Worm (Caenorhabditis elegans) whole organism, late embryonic: ENCODE results near the gene nhr-176.

ENCODE experiments used
- K09A11.1 ChIP-seq: sonication (generic microtip); optimal IDR thresholded peaks from 2 replicates; lab custom pipeline; 2017; ENCODE audit warnings: antibody characterized with exemption, mild to moderate bottlenecking, missing genetic modification characterization, missing compliant biosample characterization; ENCODE audit not compliant: insufficient read depth
- ama-1 ChIP-seq: fragments of 150-350 bp; optimal IDR thresholded peaks from 2 replicates; lab custom pipeline; 2014
- elt-2 ChIP-seq: sonication (generic microtip); optimal IDR thresholded peaks from 2 replicates; lab custom pipeline; 2016; ENCODE audit warnings: missing genetic modification reagents, missing genetic modification characterization, missing compliant biosample characterization
- fax-1 ChIP-seq: sonication (generic microtip); optimal IDR thresholded peaks from 2 replicates; lab custom pipeline; 2016; ENCODE audit warnings: missing genotype, missing genetic modification characterization, missing compliant biosample characterization
- hlh-30 ChIP-seq: sonication (generic microtip); optimal IDR thresholded peaks from 2 replicates; lab custom pipeline; 2017; ENCODE audit warnings: antibody characterized with exemption, missing genetic modification characterization, missing compliant biosample characterization; ENCODE audit not compliant: insufficient read depth
- nhr-11 ChIP-seq: fragments of 150-350 bp; optimal IDR thresholded peaks from 2 replicates; lab custom pipeline; 2014; ENCODE audit warnings: missing biosample characterization, missing genetic modification characterization
- npax-4 ChIP-seq: sonication (generic microtip); optimal IDR thresholded peaks from 2 replicates; lab custom pipeline; 2016; ENCODE audit warnings: missing genetic modification characterization, missing compliant biosample characterization
- pax-1 ChIP-seq: fragments of 150-350 bp; optimal IDR thresholded peaks from 2 replicates; lab custom pipeline; 2014; ENCODE audit warnings: missing biosample characterization, missing genetic modification characterization
- pha-4 ChIP-seq: fragments of 150-350 bp; optimal IDR thresholded peaks from 2 replicates; lab custom pipeline; 2018; ENCODE audit warnings: missing biosample characterization, missing genetic modification reagents, missing genetic modification characterization
- pqm-1 ChIP-seq: sonication (generic microtip); optimal IDR thresholded peaks from 2 replicates; lab custom pipeline; 2016; ENCODE audit warnings: missing genetic modification characterization, missing compliant biosample characterization
- pros-1 ChIP-seq: fragments of 150-350 bp; optimal IDR thresholded peaks from 2 replicates; lab custom pipeline; 2014; ENCODE audit warnings: missing biosample characterization, missing genetic modification reagents, missing genetic modification characterization
- unc-55 ChIP-seq: sonication (generic microtip); optimal IDR thresholded peaks from 2 replicates; lab custom pipeline; 2017; ENCODE audit warnings: missing biosample characterization, missing genetic modification reagents, missing genetic modification characterization

DNA sequence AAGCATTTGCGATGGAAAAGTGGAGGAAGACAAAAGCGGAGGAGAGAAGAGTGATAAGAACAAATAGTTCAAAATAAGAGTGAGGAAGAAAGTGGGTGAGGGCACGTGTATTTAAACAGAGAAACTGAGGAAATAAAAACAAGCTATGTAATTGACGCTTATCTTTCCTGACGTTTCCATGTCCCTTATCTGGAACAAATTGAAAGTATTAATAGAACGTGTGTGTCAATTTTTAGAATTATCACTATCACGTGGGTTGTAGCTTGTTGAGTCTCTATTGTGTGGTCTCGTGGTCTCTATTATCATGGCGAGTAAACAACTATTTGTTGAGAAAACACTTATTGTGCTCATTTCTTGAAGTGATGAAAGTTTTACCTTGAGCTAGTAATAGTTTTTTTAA lies 25.3 kb upstream of the nhr-176 start, which contains the start of gene T10C6.15:
- no peak for TF ChIP-seq unc-55 (GFP tag; lab: Kevin White, UChicago)
- peak; percentile 0 for TF ChIP-seq pqm-1 (tag; lab: Kevin White, UChicago)
- TF ChIP-seq npax-4 (tag; lab: Kevin White, UChicago) = no peak
- TF ChIP-seq ama-1 (lab: Kevin White, UChicago) = no peak
- no peak for TF ChIP-seq fax-1
- TF ChIP-seq pros-1 (tag; lab: Kevin White, UChicago) = no peak
- TF ChIP-seq nhr-11 (tag; lab: Kevin White, UChicago) = no peak
- no peak for TF ChIP-seq hlh-30 (tag; lab: Kevin White, UChicago)
- TF ChIP-seq elt-2 = peak; percentile 75
- no peak for TF ChIP-seq K09A11.1 (tag; lab: Kevin White, UChicago)
- no peak for TF ChIP-seq pha-4 (tag; lab: Kevin White, UChicago)
- TF ChIP-seq pax-1 (tag; lab: Kevin White, UChicago) = no peak
